Fruit fly (Drosophila melanogaster): Measurements from ENCODE around the gene ImpE2.

The ImpE2 gene

DNA sequence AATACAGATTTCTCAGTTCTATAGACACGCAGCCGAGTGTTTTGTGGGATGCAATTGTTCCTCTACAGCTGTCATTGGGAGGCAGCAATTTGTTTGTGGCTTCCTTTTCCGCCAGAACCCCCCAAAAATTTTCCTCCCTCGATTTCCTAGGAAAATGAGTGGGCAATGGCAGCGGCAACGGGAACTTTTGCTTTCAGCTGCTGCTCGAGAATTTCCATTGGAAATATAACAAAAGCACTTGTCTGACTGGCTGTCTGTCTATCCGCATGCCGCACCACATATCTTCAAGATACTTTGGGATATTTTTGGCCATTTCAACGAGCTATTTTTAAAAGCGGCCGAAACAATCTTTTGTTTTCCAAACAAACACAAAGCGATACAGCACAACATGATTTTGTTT, 11.3 kb upstream of the ImpE2 start:
- TF ChIP-seq D1 (tag; optimal IDR thresholded peaks at IDR 0.05) (no peak), CG4496 (GFP tag; IDR thresholded peaks at IDR 0.05) (no peak), CG15710 (tag; optimal IDR thresholded peaks at IDR 0.05) (no peak), CG34367 (tag; optimal IDR thresholded peaks at IDR 0.05) (no peak), CG32121 (GFP tag; IDR thresholded peaks at IDR 0.05) (no peak), gl (tag; optimal IDR thresholded peaks at IDR 0.05) (no peak), CG10348 (GFP tag; IDR thresholded peaks at IDR 0.05) (no peak), Ets98B (GFP tag; IDR thresholded peaks at IDR 0.05) (no peak), Pif1A (GFP tag; optimal IDR thresholded peaks at IDR 0.05) (no peak), rn (GFP tag; IDR thresholded peaks at IDR 0.05) (no peak), CG9948 (tag; optimal IDR thresholded peaks at IDR 0.05) (no peak), CG13204 (GFP tag; optimal IDR thresholded peaks at IDR 0.05) (no peak), CG12605 (GFP tag; IDR thresholded peaks at IDR 0.05) (no peak), EcR (GFP tag; optimal IDR thresholded peaks at IDR 0.05) (no peak), Snoo (tag; optimal IDR thresholded peaks at IDR 0.05) (no peak), fd96Ca (GFP tag; IDR thresholded peaks at IDR 0.05) (no peak), CG8159 (tag; optimal IDR thresholded peaks at IDR 0.05) (no peak)

DNA sequence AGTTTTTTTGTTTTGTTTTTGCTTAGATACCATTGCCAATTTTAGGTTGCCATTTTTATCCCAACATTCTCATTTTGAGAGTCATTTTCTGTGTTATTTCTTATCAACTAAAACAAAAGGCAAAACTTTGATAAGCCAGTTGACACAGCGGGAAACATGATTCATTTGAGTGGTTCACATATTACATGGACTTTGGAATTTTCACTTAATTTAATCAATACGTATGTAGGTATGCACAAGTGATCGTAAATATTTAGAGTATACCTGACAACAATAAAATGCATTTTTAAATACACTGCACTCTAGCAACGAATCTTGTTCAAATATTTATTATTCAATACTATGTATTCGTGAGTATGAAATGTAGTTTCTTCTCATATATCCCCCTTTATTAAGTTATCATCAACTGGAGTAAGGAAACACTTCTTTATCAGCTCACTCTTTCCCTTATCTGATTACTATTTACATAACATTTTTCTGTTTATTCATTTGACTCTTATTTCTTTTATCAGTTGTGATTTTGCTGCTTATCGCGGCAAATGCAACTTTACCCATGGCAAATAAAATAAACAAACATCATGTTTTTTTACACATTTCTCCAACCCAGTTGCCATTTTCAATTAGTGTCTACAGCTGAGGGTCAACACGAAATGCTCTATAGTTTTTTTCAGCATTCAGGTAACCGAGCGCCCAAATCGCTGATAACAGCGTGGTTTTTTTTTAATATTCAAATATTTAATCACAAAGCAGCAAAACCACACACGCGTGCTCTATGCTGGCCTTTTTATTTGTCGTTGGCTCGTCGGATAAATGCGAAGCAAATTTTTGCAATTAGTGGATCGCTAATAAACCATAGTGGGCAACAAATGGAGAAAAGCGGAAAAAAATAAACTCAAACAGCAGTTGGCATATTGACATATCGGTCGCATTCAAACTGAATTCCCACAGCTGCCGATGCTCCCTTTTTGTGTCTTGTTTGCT, 6.3 kb upstream of the ImpE2 start:
- TF ChIP-seq CG4496 (GFP tag; IDR thresholded peaks at IDR 0.05): no peak
- TF ChIP-seq Snoo (tag; optimal IDR thresholded peaks at IDR 0.05): no peak
- TF ChIP-seq CG8159 (tag; optimal IDR thresholded peaks at IDR 0.05): peak; percentile 36
- TF ChIP-seq Ets98B (GFP tag; IDR thresholded peaks at IDR 0.05): no peak
- peak; percentile 24 for TF ChIP-seq Pif1A (GFP tag; optimal IDR thresholded peaks at IDR 0.05)
- TF ChIP-seq CG15710 (tag; optimal IDR thresholded peaks at IDR 0.05): no peak
- TF ChIP-seq CG17806 (tag; optimal IDR thresholded peaks at IDR 0.05): no peak
- TF ChIP-seq EcR (GFP tag; optimal IDR thresholded peaks at IDR 0.05): no peak
- TF ChIP-seq CG12605 (GFP tag; IDR thresholded peaks at IDR 0.05): no peak
- peak; percentile 23 for TF ChIP-seq CG14655 (GFP tag; optimal IDR thresholded peaks at IDR 0.05)
- no peak for TF ChIP-seq D1 (tag; optimal IDR thresholded peaks at IDR 0.05)
- no peak for TF ChIP-seq rn (GFP tag; IDR thresholded peaks at IDR 0.05)
- no peak for TF ChIP-seq CG32121 (GFP tag; IDR thresholded peaks at IDR 0.05)
- TF ChIP-seq CG9948 (tag; optimal IDR thresholded peaks at IDR 0.05): no peak
- no peak for TF ChIP-seq CG10348 (GFP tag; IDR thresholded peaks at IDR 0.05)
- peak; percentile 21 for TF ChIP-seq gl (tag; optimal IDR thresholded peaks at IDR 0.05)
- no peak for TF ChIP-seq CG13204 (GFP tag; optimal IDR thresholded peaks at IDR 0.05)
- TF ChIP-seq fd96Ca (GFP tag; IDR thresholded peaks at IDR 0.05): no peak; the same call in 2 of the 3 replicates
- TF ChIP-seq CG8301 (tag; optimal IDR thresholded peaks at IDR 0.05): no peak
- TF ChIP-seq Pif1B (GFP tag; optimal IDR thresholded peaks at IDR 0.05): peak; percentile 13
- peak; percentile 14 for TF ChIP-seq CG34367 (tag; optimal IDR thresholded peaks at IDR 0.05)

dm6 chr3L:3517894-3518293, 5.4 kb upstream of the ImpE2 start:
- TF ChIP-seq CG32121 (GFP tag; IDR thresholded peaks at IDR 0.05) (peak; percentile 95), D1 (tag; optimal IDR thresholded peaks at IDR 0.05) (no peak), CG14655 (GFP tag; optimal IDR thresholded peaks at IDR 0.05) (peak; percentile 82), CG13204 (GFP tag; optimal IDR thresholded peaks at IDR 0.05) (peak; percentile 64), Pif1B (GFP tag; optimal IDR thresholded peaks at IDR 0.05) (peak; percentile 86), rn (GFP tag; IDR thresholded peaks at IDR 0.05) (peak; percentile 84), Pif1A (GFP tag; optimal IDR thresholded peaks at IDR 0.05) (peak; percentile 90), CG4496 (GFP tag; IDR thresholded peaks at IDR 0.05) (peak; percentile 95), CG15710 (tag; optimal IDR thresholded peaks at IDR 0.05) (peak; percentile 84), gl (tag; optimal IDR thresholded peaks at IDR 0.05) (peak; percentile 57), CG17806 (tag; optimal IDR thresholded peaks at IDR 0.05) (peak; percentile 82), CG8159 (tag; optimal IDR thresholded peaks at IDR 0.05) (peak; percentile 81), fd96Ca (GFP tag; IDR thresholded peaks at IDR 0.05) (peak; percentile 96), Snoo (tag; optimal IDR thresholded peaks at IDR 0.05) (peak; percentile 60), CG8301 (tag; optimal IDR thresholded peaks at IDR 0.05) (peak; percentile 70), Ets98B (GFP tag; IDR thresholded peaks at IDR 0.05) (peak; percentile 95), CG10348 (GFP tag; IDR thresholded peaks at IDR 0.05) (peak; percentile 88), EcR (GFP tag; optimal IDR thresholded peaks at IDR 0.05) (no peak), CG9948 (tag; optimal IDR thresholded peaks at IDR 0.05) (peak; percentile 71), CG34367 (tag; optimal IDR thresholded peaks at IDR 0.05) (peak; percentile 71), CG12605 (GFP tag; IDR thresholded peaks at IDR 0.05) (peak; percentile 88)

DNA sequence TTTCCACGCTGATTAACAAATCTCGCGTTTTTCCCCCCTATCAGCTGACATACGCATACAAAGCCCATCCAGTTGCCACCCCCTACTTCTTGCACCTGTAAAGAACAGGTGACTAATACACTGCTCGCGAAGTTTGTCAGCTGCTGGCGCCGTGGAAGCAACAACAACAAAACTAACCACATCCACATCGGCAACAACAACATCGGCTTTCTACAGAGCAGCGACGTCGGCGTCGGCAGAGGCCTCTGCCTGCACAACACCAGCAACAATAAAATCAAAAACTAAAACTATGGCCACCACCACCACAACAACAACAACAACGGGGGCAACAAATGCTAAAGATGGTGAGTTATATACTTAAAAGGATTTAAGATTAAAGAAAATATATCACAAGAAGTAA, 4.0 kb upstream of the ImpE2 start:
- TF ChIP-seq CG10348 (GFP tag; IDR thresholded peaks at IDR 0.05) (no peak), CG13204 (GFP tag; optimal IDR thresholded peaks at IDR 0.05) (no peak), Pif1A (GFP tag; optimal IDR thresholded peaks at IDR 0.05) (no peak), rn (GFP tag; IDR thresholded peaks at IDR 0.05) (no peak), Pif1B (GFP tag; optimal IDR thresholded peaks at IDR 0.05) (no peak)

DNA sequence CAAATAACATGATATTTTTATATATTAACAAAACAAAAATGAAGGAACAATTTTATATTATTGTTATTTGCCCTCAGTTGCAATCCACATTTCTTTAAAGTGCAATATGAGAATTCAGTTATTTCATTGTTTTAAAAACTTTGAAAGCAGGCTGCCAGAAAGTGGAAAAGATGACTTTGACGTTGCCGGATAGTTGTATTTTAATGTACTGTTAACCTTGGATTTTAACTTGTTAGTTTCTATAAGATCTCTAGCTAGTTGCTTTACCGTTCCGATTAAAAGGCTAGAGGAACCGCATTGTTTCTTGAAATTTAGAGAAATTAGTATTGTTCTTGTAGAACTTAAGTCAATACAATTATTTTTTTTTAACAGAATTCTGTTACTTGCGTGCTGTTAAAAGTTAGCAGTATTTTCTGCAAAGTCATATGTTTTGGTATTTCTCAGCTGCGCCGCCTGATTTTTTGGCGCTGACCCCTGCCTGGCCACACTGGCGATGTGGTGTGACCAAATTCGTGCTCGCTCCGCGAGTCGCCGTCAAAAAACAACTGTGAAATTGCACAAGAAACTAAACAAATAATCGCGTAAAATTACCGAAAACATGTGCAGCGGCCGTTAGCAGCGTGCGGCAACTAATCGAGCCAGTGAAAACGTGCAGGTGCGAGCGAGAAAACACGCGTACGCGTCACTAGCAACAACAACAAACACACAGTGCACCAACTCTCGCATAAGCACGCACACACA, 3.0 kb upstream of the ImpE2 start, which contains the start of gene Eip63E:
Gene Eip63E, plus strand, starts transcription at position 472 of the 741 bp plus-strand sequence.
- no peak for TF ChIP-seq CG17806 (tag; optimal IDR thresholded peaks at IDR 0.05)
- no peak for TF ChIP-seq CG34367 (tag; optimal IDR thresholded peaks at IDR 0.05)
- no peak for TF ChIP-seq gl (tag; optimal IDR thresholded peaks at IDR 0.05)
- peak; percentile 4 for TF ChIP-seq CG13204 (GFP tag; optimal IDR thresholded peaks at IDR 0.05)
- 0 out of 2 replicates have a peak, but pooled peaks have one; percentile 27 for TF ChIP-seq CG12605 (GFP tag; IDR thresholded peaks at IDR 0.05)
- TF ChIP-seq CG15710 (tag; optimal IDR thresholded peaks at IDR 0.05): peak; percentile 16
- no peak for TF ChIP-seq rn (GFP tag; IDR thresholded peaks at IDR 0.05)
- TF ChIP-seq Snoo (tag; optimal IDR thresholded peaks at IDR 0.05): peak; percentile 28
- peak; percentile 28; the same call in 1 of the 2 replicates for TF ChIP-seq Ets98B (GFP tag; IDR thresholded peaks at IDR 0.05)
- no peak for TF ChIP-seq Pif1B (GFP tag; optimal IDR thresholded peaks at IDR 0.05)
- peak; percentile 3 for TF ChIP-seq CG14655 (GFP tag; optimal IDR thresholded peaks at IDR 0.05)
- peak; percentile 31 for TF ChIP-seq EcR (GFP tag; optimal IDR thresholded peaks at IDR 0.05)
- TF ChIP-seq CG32121 (GFP tag; IDR thresholded peaks at IDR 0.05): peak; percentile 53; the same call in 1 of the 2 replicates
- TF ChIP-seq CG8301 (tag; optimal IDR thresholded peaks at IDR 0.05): peak; percentile 41
- peak; percentile 57; the same call in 1 of the 3 replicates for TF ChIP-seq fd96Ca (GFP tag; IDR thresholded peaks at IDR 0.05)
- TF ChIP-seq CG8159 (tag; optimal IDR thresholded peaks at IDR 0.05): peak; percentile 27

All from whole organism, pupa.